Fruit fly (Drosophila melanogaster): ENCODE measurements around the gene Kua.

Gene Kua

dm6 chr2L:20082155-20082964 lies 15.0 kb upstream of the Kua start:
- no peak for TF ChIP-seq noc (tag; optimal IDR thresholded peaks at IDR 0.05)

- TF ChIP-seq noc (tag; optimal IDR thresholded peaks at IDR 0.05) = no peak
These were observed 14.2 kb upstream of the Kua start for dm6 chr2L:20082965-20083855.

- TF ChIP-seq noc (tag; optimal IDR thresholded peaks at IDR 0.05) = no peak
These were observed 13.2 kb upstream of the Kua start for dm6 chr2L:20084068-20084651.

DNA sequence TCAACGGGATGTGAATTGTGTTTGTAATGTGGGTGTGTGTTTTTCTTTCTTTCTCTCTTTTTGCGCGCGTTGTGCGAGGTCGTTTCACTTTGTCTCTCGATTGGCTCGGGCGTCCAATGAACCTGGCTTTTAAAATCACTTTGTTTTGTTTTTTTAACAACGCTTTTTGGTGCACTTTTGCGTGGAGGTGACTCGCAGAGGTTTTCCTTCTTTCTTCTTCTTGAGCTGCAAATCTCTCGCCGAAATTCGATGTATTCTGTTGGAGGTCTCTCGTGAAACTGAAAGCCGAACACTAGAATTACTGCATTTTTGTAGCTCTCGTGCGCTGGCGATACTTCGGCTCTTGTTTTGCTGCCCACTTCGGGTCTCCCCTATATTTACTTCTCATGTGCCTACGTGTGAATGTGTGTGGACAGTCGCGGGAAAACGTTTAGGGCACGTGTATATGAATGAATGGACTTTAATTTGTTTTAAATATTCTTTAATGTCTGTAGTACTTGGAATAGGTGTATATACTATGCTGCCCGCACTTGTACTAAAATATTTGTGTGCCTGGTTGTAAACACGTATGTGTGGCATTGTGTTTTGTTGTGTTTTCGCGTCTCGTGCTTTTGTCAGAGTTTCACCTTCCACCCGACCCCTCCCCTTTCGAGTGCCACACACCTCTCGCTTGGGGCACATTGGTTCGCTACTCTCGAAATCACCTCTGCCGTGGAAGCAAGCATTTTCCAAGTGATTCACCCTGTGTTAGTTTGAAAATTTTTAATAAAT lies 12.4 kb upstream of the Kua start, which contains the start of gene fok:
fok (minus strand) TSS at position 286 of the 771 bp plus-strand sequence.
- peak; percentile 98 for TF ChIP-seq noc (tag; optimal IDR thresholded peaks at IDR 0.05)

DNA sequence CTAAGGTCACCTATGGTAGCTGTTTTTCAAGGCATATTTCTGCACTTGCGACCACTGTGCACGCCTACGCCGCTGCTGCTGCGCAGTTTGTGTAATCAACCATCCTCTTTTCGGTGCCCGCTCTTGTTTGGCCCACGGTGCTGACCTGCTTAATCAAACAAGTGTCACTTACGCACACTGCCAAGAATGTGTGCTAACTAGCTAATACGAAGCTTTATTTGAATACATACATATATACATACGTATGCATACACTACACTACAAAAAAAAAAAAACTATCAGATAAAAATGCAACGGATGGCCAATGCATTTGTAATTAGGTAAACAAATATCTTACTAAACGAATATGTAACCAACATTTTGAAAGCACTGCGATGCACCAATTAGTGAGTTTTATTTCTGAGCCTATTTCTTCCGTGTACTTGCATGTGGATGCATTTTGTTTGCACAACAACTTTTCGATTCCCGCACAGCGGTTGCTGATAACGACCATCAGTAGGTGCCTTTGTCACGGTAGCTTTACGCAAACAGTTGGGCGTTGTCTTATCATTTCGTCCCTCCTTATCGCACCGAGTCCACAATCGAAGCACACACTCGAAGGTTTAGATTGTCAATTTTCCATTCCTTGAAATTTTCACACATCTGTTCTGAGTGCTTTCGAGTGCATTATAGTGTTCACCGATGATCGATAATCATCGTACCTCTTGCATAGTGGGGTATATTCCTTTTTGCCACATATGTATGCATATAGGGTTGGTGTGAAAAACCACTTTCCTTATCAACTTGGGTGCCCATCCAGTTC lies 10.9 kb upstream of the Kua start:
- peak; percentile 83 for TF ChIP-seq noc (tag; optimal IDR thresholded peaks at IDR 0.05)

DNA sequence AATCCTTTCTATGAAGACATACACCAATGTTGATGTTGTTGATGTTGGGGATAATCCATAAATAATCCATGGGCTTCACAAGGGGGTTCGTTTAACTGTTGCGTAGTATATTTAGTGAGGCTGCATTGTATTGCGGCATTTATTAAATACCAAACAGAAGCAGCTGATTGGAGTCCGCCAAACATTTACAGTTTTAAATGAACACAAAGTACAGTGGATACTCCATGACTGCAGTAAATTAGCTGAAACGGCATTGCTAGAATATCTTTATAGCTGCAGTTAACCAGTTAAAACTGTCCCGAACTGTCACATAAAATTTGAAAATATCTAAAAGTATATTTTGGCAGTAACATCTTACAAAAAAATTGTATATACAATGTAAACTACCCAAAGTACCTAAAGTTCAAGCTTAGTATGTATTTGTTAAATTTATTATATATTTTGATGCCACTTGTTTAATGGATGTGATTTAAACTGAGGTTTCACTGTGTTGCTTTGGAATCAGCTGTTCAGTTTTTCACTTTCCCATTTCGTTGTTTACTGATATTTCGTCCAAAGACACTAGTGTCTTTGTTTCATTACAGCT lies 6.2 kb upstream of the Kua start, which contains the start of the genes CG10747 and Pyroxd1:
CG10747 (minus strand) TSS at position 255 of the 586 bp plus-strand sequence.
Pyroxd1 (plus strand) TSS at position 342 of the 586 bp plus-strand sequence.
- TF ChIP-seq noc (tag; optimal IDR thresholded peaks at IDR 0.05) = peak; percentile 99

dm6 chr2L:20093794-20094193 lies 3.6 kb upstream of the Kua start, which contains the start of the genes Taf13 and nesd:
Gene Taf13, minus strand, starts transcription at chr2L:20093849.
Gene nesd, plus strand, starts transcription at chr2L:20093972.
- TF ChIP-seq noc (tag; optimal IDR thresholded peaks at IDR 0.05) = peak; percentile 22

DNA sequence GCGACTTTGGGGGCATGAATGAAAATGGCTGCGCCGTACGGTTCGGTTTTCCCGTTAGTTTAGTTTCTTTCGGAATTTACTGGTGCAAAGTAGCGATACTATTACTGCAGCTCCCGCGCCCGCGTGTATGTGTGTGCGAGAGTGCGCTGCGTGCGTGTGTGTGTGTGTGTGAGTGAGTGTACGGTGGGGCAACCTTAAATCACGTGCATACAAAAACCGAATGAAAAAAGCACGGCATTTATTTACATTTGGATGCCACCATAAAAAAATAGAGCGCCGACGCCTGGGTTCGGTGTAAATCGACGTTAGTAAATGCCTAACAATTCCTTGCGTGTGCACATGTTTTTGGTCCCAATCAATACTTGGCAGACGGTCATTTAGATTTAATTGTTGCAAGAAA lies 392 bp downstream of the Kua start:
- TF ChIP-seq noc (tag; optimal IDR thresholded peaks at IDR 0.05) = no peak

dm6 chr2L:20098194-20098593 lies 813 bp downstream of the Kua start:
- TF ChIP-seq noc (tag; optimal IDR thresholded peaks at IDR 0.05) = peak; percentile 20

DNA sequence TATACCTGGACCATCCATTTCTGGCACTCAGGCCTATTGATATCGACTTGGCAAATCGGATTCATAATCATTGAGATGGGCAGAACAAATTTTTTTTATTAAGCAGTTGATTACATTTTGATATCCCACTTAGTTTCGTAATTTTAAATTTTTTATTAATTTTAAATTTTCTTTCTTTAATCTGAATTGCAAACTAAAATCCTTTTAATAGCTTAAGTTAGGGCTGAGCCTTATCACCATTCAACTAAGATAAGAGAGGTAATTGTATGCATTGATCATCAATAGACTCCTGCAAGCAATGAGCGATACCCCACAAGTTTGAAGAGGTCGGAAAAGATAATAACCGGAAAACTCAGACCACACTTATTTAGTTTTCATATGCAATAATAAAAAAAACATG lies 6.7 kb downstream of the Kua start, which contains the start of gene CG13970:
CG13970 (minus strand) TSS at position 101 of the 400 bp plus-strand sequence.
- TF ChIP-seq noc (tag; optimal IDR thresholded peaks at IDR 0.05) = no peak

dm6 chr2L:20104526-20104925 lies 7.1 kb downstream of the Kua start:
- TF ChIP-seq noc (tag; optimal IDR thresholded peaks at IDR 0.05) = no peak

DNA sequence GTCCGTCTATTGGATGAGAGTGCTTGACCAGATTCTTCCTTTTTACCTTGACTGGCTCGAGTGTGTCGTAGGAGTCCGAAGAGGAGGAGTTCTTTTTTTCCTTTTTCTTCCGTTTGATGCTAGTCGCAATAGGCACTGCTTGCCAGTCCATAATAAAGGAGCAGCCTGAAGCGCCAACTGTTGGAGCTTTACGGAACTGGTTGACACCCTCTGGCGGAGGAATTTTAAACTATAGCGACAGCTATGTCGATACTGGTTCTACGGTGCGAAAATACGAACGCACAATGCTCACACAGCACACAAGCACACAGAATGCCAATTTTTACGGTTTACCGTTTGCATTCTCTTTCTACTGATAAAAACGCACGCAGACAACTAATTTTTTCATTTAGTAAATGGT lies 9.2 kb downstream of the Kua start:
- TF ChIP-seq noc (tag; optimal IDR thresholded peaks at IDR 0.05) = no peak

dm6 chr2L:20115865-20116264 lies 18.5 kb downstream of the Kua start:
- TF ChIP-seq noc (tag; optimal IDR thresholded peaks at IDR 0.05) = no peak

dm6 chr2L:20117752-20118151 lies 20.4 kb downstream of the Kua start:
- no peak for TF ChIP-seq noc (tag; optimal IDR thresholded peaks at IDR 0.05)

Measured in whole organism, larva.